Comparison of ENCODE assay signal across 1 fruit fly cellular context in the genomic region with DNA sequence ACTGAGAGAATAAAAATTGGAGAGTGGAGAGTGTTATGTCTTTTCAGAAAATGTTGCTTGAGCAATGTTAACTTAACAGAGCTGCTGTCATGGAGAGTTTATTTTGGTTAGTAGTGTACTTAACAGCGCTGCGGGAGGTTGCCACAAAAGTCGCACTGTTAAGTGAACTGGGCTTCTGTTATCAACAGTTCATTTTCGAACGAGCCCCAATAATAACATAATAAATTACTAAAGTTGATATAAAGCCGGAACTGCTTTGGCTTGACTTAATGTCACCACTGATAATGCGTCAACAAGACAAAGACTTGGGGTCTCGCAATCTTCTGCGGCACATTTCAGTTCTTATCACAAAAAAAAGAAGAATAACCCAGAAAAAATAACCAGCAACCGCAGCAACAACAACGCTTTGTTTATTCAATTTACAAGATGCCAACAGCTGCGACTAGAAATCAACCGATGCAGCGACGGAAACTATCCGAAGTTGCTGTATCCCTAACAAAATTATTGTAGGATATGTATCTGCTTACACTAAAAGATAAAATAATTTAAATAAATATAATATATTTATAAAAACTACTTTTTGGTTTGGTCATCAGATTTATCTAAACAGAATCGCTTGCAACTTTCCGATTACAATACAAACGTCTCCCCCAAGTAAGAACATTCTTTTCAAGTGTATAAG.
TF ChIP-seq lines count a peak whose summit lies in the region.

No protein-coding gene starts in this region.

TF ChIP-seq in whole organism, embryonic, 481 proteins besides CTCF, POLR2A, EP300 and RAD21 (continued from another document):
- peak; percentile 51 for TF ChIP-seq CG10979 (tag; optimal IDR thresholded peaks at IDR 0.05; lab: Kevin White, UChicago)
- TF ChIP-seq CG17328 (GFP tag; IDR thresholded peaks at IDR 0.05; lab: Robert Waterston, UW), result no peak; the same call in 1 of the 2 replicates
- TF ChIP-seq Mad (GFP tag; optimal IDR thresholded peaks at IDR 0.05; lab: Kevin White, UChicago), result no peak
- TF ChIP-seq CG6689 (GFP tag; IDR thresholded peaks at IDR 0.05; lab: Robert Waterston, UW), result no peak
- no peak for TF ChIP-seq nerfin-2 (GFP tag; IDR thresholded peaks at IDR 0.05; lab: Robert Waterston, UW; ENCODE audit: partially characterized antibody)
